Fruit fly (Drosophila melanogaster) whole organism, embryonic: ENCODE data around the gene kirre.

ENCODE experiments used
- ATbp ChIP-seq: fragments of 200-800 bp; sonication (Bioruptor generic); optimal IDR thresholded peaks from 2 replicates; lab custom pipeline; 2017; ENCODE audit warnings: missing biosample characterization, mild to moderate bottlenecking, missing genetic modification characterization, missing genetic modification reagents
- B-H1 ChIP-seq: fragments of 200-800 bp; sonication (Bioruptor generic); IDR thresholded peaks from 3 replicates; pipeline ENCODE4 v1.3.6; 2022; ENCODE audit warnings: missing biosample characterization, missing genetic modification characterization
- CG10543 ChIP-seq: fragments of 200-800 bp; sonication (Bioruptor generic); optimal IDR thresholded peaks from 3 replicates; lab custom pipeline; 2017; ENCODE audit warnings: missing biosample characterization, mild to moderate bottlenecking, missing genetic modification characterization, moderate library complexity
- CG10654 ChIP-seq: fragments of 200-800 bp; sonication (Bioruptor generic); optimal IDR thresholded peaks from 2 replicates; lab custom pipeline; 2016; ENCODE audit warnings: missing biosample characterization, missing genetic modification characterization
- CG11456 ChIP-seq: fragments of 200-800 bp; sonication (Bioruptor generic); IDR thresholded peaks from 3 replicates; pipeline ENCODE4 v1.3.6; 2022; ENCODE audit warnings: missing biosample characterization, missing genetic modification characterization
- CG12219 ChIP-seq: fragments of 200-800 bp; sonication (Bioruptor generic); optimal IDR thresholded peaks from 3 replicates; lab custom pipeline; 2018; ENCODE audit warnings: missing biosample characterization, mild to moderate bottlenecking, missing genetic modification characterization
- CG12659 ChIP-seq: fragments of 200-800 bp; sonication (Bioruptor generic); optimal IDR thresholded peaks from 3 replicates; lab custom pipeline; 2017; ENCODE audit warnings: mild to moderate bottlenecking, missing biosample characterization, missing genetic modification reagents, missing genetic modification characterization
- CG15073 ChIP-seq: fragments of 200-800 bp; sonication (Bioruptor generic); optimal IDR thresholded peaks from 2 replicates; lab custom pipeline; 2016; ENCODE audit warnings: missing biosample characterization, missing genetic modification characterization
- CG1647 ChIP-seq: fragments of 200-800 bp; sonication (Bioruptor generic); optimal IDR thresholded peaks from 3 replicates; lab custom pipeline; 2016; ENCODE audit warnings: missing biosample characterization, missing genetic modification characterization
- CG16863 ChIP-seq: fragments of 200-800 bp; sonication (Bioruptor generic); optimal IDR thresholded peaks from 3 replicates; lab custom pipeline; 2016; ENCODE audit warnings: missing biosample characterization, missing genetic modification characterization
- CG2875 ChIP-seq: fragments of 200-800 bp; sonication (Bioruptor generic); optimal IDR thresholded peaks from 2 replicates; lab custom pipeline; 2017; ENCODE audit warnings: missing biosample characterization, mild to moderate bottlenecking, missing genetic modification characterization, missing genetic modification reagents
- CG30403 ChIP-seq: fragments of 200-800 bp; sonication (Bioruptor generic); optimal IDR thresholded peaks from 3 replicates; lab custom pipeline; 2016; ENCODE audit warnings: missing biosample characterization, missing genetic modification characterization
- CG31365 ChIP-seq: fragments of 200-800 bp; sonication (Bioruptor generic); optimal IDR thresholded peaks from 2 replicates; lab custom pipeline; 2018; ENCODE audit warnings: missing biosample characterization, mild to moderate bottlenecking, missing genetic modification characterization
- CG3163 ChIP-seq: fragments of 200-800 bp; sonication (Bioruptor generic); optimal IDR thresholded peaks from 3 replicates; lab custom pipeline; 2016; ENCODE audit warnings: missing biosample characterization, missing genetic modification characterization
- CG34224 ChIP-seq: fragments of 200-800 bp; sonication (Bioruptor generic); IDR thresholded peaks from 3 replicates; pipeline ENCODE4 v1.3.6; 2022; ENCODE audit warnings: missing biosample characterization, missing genetic modification characterization; ENCODE audit not compliant: partially characterized antibody
- CG4360 ChIP-seq: fragments of 200-800 bp; sonication (Bioruptor generic); IDR thresholded peaks from 2 replicates; pipeline ENCODE4 v1.3.6; 2022; ENCODE audit warnings: missing biosample characterization, missing genetic modification characterization
- CG4707 ChIP-seq: fragments of 200-800 bp; sonication (Bioruptor generic); optimal IDR thresholded peaks from 2 replicates; lab custom pipeline; 2018; ENCODE audit warnings: missing biosample characterization, mild to moderate bottlenecking, missing genetic modification characterization, moderate library complexity
- CG5180 ChIP-seq: fragments of 200-800 bp; sonication (Bioruptor generic); optimal IDR thresholded peaks from 3 replicates; lab custom pipeline; 2017; ENCODE audit warnings: missing biosample characterization, missing genetic modification characterization, mild to moderate bottlenecking, moderate library complexity, missing genetic modification reagents
- CG6254 ChIP-seq: fragments of 200-800 bp; sonication (Bioruptor generic); optimal IDR thresholded peaks from 3 replicates; lab custom pipeline; 2017; ENCODE audit warnings: mild to moderate bottlenecking, missing biosample characterization, missing genetic modification reagents, missing genetic modification characterization
- Camta ChIP-seq: fragments of 200-800 bp; sonication (Bioruptor generic); optimal IDR thresholded peaks from 2 replicates; lab custom pipeline; 2016; ENCODE audit warnings: missing biosample characterization, missing genetic modification characterization
- Eip74EF ChIP-seq, 2 experiments: fragments of 200-800 bp in 1 of 2; fragments of >200 bp in 1 of 2; sonication (Bioruptor generic) in 1 of 2; optimal IDR thresholded peaks; 2 replicates each; lab custom pipeline; 2017 to 2019; ENCODE audit warnings: missing biosample characterization in 2 of 2, missing genetic modification characterization in 2 of 2, mild to moderate bottlenecking in 1 of 2, moderate library complexity in 1 of 2
- H15 ChIP-seq: fragments of 200-800 bp; sonication (Bioruptor generic); IDR thresholded peaks from 3 replicates; pipeline ENCODE4 v1.3.6; 2022; ENCODE audit warnings: missing biosample characterization, missing genetic modification characterization
- HmgD ChIP-seq: fragments of 200-800 bp; sonication (Bioruptor generic); optimal IDR thresholded peaks from 3 replicates; lab custom pipeline; 2016; ENCODE audit warnings: missing biosample characterization, missing genetic modification characterization
- Neu2 ChIP-seq: fragments of 200-800 bp; sonication (Bioruptor generic); optimal IDR thresholded peaks from 3 replicates; lab custom pipeline; 2016; ENCODE audit warnings: missing biosample characterization, missing genetic modification characterization, borderline replicate concordance
- NfI ChIP-seq: fragments of 200-800 bp; sonication (Bioruptor generic); optimal IDR thresholded peaks from 3 replicates; lab custom pipeline; 2018; ENCODE audit warnings: missing biosample characterization, mild to moderate bottlenecking, missing genetic modification characterization, moderate library complexity
- Opbp ChIP-seq: fragments of 200-800 bp; sonication (Bioruptor generic); IDR thresholded peaks from 3 replicates; pipeline ENCODE4 v1.3.6; 2022; ENCODE audit warnings: missing biosample characterization, missing genetic modification characterization; ENCODE audit not compliant: partially characterized antibody
- Ptx1 ChIP-seq: fragments of 200-800 bp; sonication (Bioruptor generic); IDR thresholded peaks from 2 replicates; pipeline ENCODE4 v1.3.6; 2022; ENCODE audit warnings: missing biosample characterization, missing genetic modification characterization
- Tbp ChIP-seq: fragments of >200 bp; optimal IDR thresholded peaks from 2 replicates; lab custom pipeline; 2018; ENCODE audit warnings: missing biosample characterization, missing genetic modification characterization
- ash1 ChIP-seq: fragments of 200-800 bp; sonication (Bioruptor generic); optimal IDR thresholded peaks from 2 replicates; lab custom pipeline; 2018; ENCODE audit warnings: missing biosample characterization, mild to moderate bottlenecking, missing genetic modification characterization
- bab2 ChIP-seq: fragments of 200-800 bp; sonication (Bioruptor generic); optimal IDR thresholded peaks from 2 replicates; lab custom pipeline; 2016; ENCODE audit warnings: missing biosample characterization, missing genetic modification characterization
- bcd ChIP-seq: fragments of 200-800 bp; sonication (Bioruptor generic); optimal IDR thresholded peaks from 2 replicates; lab custom pipeline; 2017; ENCODE audit warnings: missing biosample characterization, mild to moderate bottlenecking, missing genetic modification characterization
- dan ChIP-seq: fragments of 200-800 bp; sonication (Bioruptor generic); IDR thresholded peaks from 2 replicates; pipeline ENCODE4 v1.3.6; 2022; ENCODE audit warnings: missing biosample characterization, missing genetic modification characterization
- gcm ChIP-seq: fragments of 200-800 bp; sonication (Bioruptor generic); optimal IDR thresholded peaks from 2 replicates; lab custom pipeline; 2019; ENCODE audit warnings: missing biosample characterization, mild to moderate bottlenecking, missing genetic modification characterization, moderate library complexity
- gsb-n ChIP-seq: fragments of 200-800 bp; sonication (Bioruptor generic); optimal IDR thresholded peaks from 3 replicates; lab custom pipeline; 2018; ENCODE audit warnings: missing biosample characterization, mild to moderate bottlenecking, missing genetic modification characterization
- gt ChIP-seq: fragments of 200-800 bp; sonication (Bioruptor generic); IDR thresholded peaks from 2 replicates; pipeline ENCODE4 v1.3.6; 2022; ENCODE audit warnings: missing biosample characterization, missing genetic modification characterization
- lola ChIP-seq, 3 experiments: fragments of >200 bp in 2 of 3; fragments of 200-800 bp in 1 of 3; sonication (Bioruptor generic) in 1 of 3; optimal IDR thresholded peaks; 2 replicates each; lab custom pipeline; 2017 to 2019; ENCODE audit warnings: missing biosample characterization in 3 of 3, missing genetic modification characterization in 3 of 3, mild to moderate bottlenecking in 1 of 3, moderate library complexity in 1 of 3
- mld ChIP-seq: fragments of 200-800 bp; sonication (Bioruptor generic); IDR thresholded peaks from 3 replicates; pipeline ENCODE4 v1.3.6; 2022; ENCODE audit warnings: missing biosample characterization, missing genetic modification characterization; ENCODE audit not compliant: partially characterized antibody
- onecut ChIP-seq: fragments of 200-800 bp; sonication (Bioruptor generic); IDR thresholded peaks from 2 replicates; pipeline ENCODE4 v1.3.6; 2022; ENCODE audit warnings: missing biosample characterization, missing genetic modification characterization
- prd ChIP-seq, 3 experiments: fragments of >200 bp in 2 of 3; fragments of 200-800 bp in 1 of 3; sonication (Bioruptor generic) in 1 of 3; optimal IDR thresholded peaks in 2 of 3; IDR thresholded peaks in 1 of 3; 2 replicates in 2 of 3; 3 replicates in 1 of 3; pipeline versions ENCODE4 v1.3.6 to Lab custom; 2017 to 2022; ENCODE audit warnings: missing biosample characterization in 1 of 3, missing genetic modification characterization in 1 of 3
- pzg ChIP-seq: fragments of 200-800 bp; sonication (Bioruptor generic); optimal IDR thresholded peaks from 3 replicates; lab custom pipeline; 2018; ENCODE audit warnings: missing biosample characterization, mild to moderate bottlenecking, missing genetic modification characterization, moderate library complexity
- ranshi ChIP-seq: fragments of 200-800 bp; sonication (Bioruptor generic); IDR thresholded peaks from 2 replicates; pipeline ENCODE4 v1.3.6; 2022; ENCODE audit warnings: missing biosample characterization, missing genetic modification characterization
- rib ChIP-seq: fragments of 200-800 bp; sonication (Bioruptor generic); IDR thresholded peaks from 2 replicates; pipeline ENCODE4 v1.3.6; 2022; ENCODE audit warnings: missing biosample characterization, missing genetic modification characterization
- sc ChIP-seq, 3 experiments: fragments of >200 bp in 2 of 3; fragments of 200-800 bp in 1 of 3; sonication (Bioruptor generic) in 1 of 3; optimal IDR thresholded peaks; 2 replicates in 2 of 3; 3 replicates in 1 of 3; lab custom pipeline; 2017; ENCODE audit warnings: mild to moderate bottlenecking in 1 of 3, missing biosample characterization in 1 of 3, missing genetic modification characterization in 1 of 3, missing genetic modification reagents in 1 of 3
- slp2 ChIP-seq: fragments of 200-800 bp; sonication (Bioruptor generic); optimal IDR thresholded peaks from 2 replicates; lab custom pipeline; 2016; ENCODE audit warnings: missing biosample characterization, missing genetic modification characterization
- sr ChIP-seq: fragments of 200-800 bp; sonication (Bioruptor generic); IDR thresholded peaks from 3 replicates; pipeline ENCODE4 v1.3.6; 2022; ENCODE audit warnings: missing biosample characterization, missing genetic modification characterization
- usp ChIP-seq: fragments of >200 bp; optimal IDR thresholded peaks from 2 replicates; lab custom pipeline; 2017; ENCODE audit warnings: missing biosample characterization, missing genetic modification characterization
- vfl ChIP-seq: fragments of 200-800 bp; sonication (Bioruptor generic); optimal IDR thresholded peaks from 2 replicates; lab custom pipeline; 2016; ENCODE audit warnings: missing biosample characterization, missing genetic modification characterization

kirre gene

dm6 chrX:3162405-3163256 is 422.4 kb downstream of the kirre start:
- TF ChIP-seq gsb-n (tag; lab: Kevin White, UChicago), result peak; percentile 94
- TF ChIP-seq dan, result peak; percentile 82
- TF ChIP-seq CG11456 (GFP tag; lab: Robert Waterston, UW), result peak; percentile 83
- peak; percentile 92 for TF ChIP-seq gcm (GFP tag; lab: Kevin White, UChicago)
- TF ChIP-seq CG4707 (GFP tag; lab: Kevin White, UChicago), result peak; percentile 85
- TF ChIP-seq Opbp, result peak; percentile 47; the same call in 1 of the 3 replicates
- TF ChIP-seq CG31365 (tag; lab: Kevin White, UChicago), result peak; percentile 82
- peak; percentile 82 for TF ChIP-seq CG1647 (GFP tag; lab: Kevin White, UChicago)
- TF ChIP-seq CG34224 (GFP tag; lab: Robert Waterston, UW), result no peak
- peak; percentile 93 for TF ChIP-seq ATbp
- no peak for TF ChIP-seq ash1 (GFP tag; lab: Kevin White, UChicago)
- TF ChIP-seq slp2 (GFP tag; lab: Kevin White, UChicago), result peak; percentile 82
- TF ChIP-seq vfl, result peak; percentile 51
- peak; percentile 90 for TF ChIP-seq CG6254
- TF ChIP-seq Neu2, result peak; percentile 68
- no peak for TF ChIP-seq sc (optimal IDR thresholded peaks at IDR 0.05; lab: Kevin White, UChicago)
- TF ChIP-seq sc (GFP tag; optimal IDR thresholded peaks at IDR 0.05; lab: Kevin White, UChicago), result peak; percentile 88
- peak; percentile 93 for TF ChIP-seq Camta (GFP tag; lab: Kevin White, UChicago)
- no peak for TF ChIP-seq prd (optimal IDR thresholded peaks at IDR 0.05; lab: Kevin White, UChicago)
- peak; percentile 95 for TF ChIP-seq prd (GFP tag; IDR thresholded peaks at IDR 0.05; lab: Robert Waterston, UW)
- peak; percentile 74 for TF ChIP-seq CG10543 (GFP tag; lab: Kevin White, UChicago)
- peak; percentile 88 for TF ChIP-seq NfI
- TF ChIP-seq onecut, result peak; percentile 83
- peak; percentile 89 for TF ChIP-seq B-H1
- peak; percentile 90 for TF ChIP-seq H15 (GFP tag; lab: Robert Waterston, UW)
- TF ChIP-seq ranshi (GFP tag; lab: Robert Waterston, UW), result peak; percentile 89
- peak; percentile 82 for TF ChIP-seq CG5180
- peak; percentile 71 for TF ChIP-seq HmgD (GFP tag; lab: Kevin White, UChicago)
- no peak for TF ChIP-seq mld (GFP tag; lab: Robert Waterston, UW)
- TF ChIP-seq CG3163 (GFP tag; lab: Kevin White, UChicago), result peak; percentile 68
- peak; percentile 85 for TF ChIP-seq CG4360 (GFP tag; lab: Robert Waterston, UW)
- peak; percentile 94 for TF ChIP-seq CG16863 (GFP tag; lab: Kevin White, UChicago)
- peak; percentile 92 for TF ChIP-seq CG2875 (GFP tag; lab: Kevin White, UChicago)
- TF ChIP-seq usp, result no peak
- peak; percentile 74 for TF ChIP-seq CG15073 (GFP tag; lab: Kevin White, UChicago)
- peak; percentile 91 for TF ChIP-seq bab2 (GFP tag; lab: Kevin White, UChicago)
- peak; percentile 72 for TF ChIP-seq gt (GFP tag; lab: Robert Waterston, UW)
- peak; percentile 87 for TF ChIP-seq CG10654
- TF ChIP-seq bcd (GFP tag; lab: Kevin White, UChicago), result peak; percentile 92
- TF ChIP-seq Eip74EF (GFP tag; optimal IDR thresholded peaks at IDR 0.05; lab: Kevin White, UChicago), result peak in 1 of 2 experiments; percentile 89
- peak; percentile 93 for TF ChIP-seq CG12659 (GFP tag; lab: Kevin White, UChicago)
- no peak for TF ChIP-seq rib (GFP tag; lab: Robert Waterston, UW)
- peak; percentile 49 for TF ChIP-seq Tbp (GFP tag; lab: Kevin White, UChicago)
- TF ChIP-seq pzg, result no peak
- peak; percentile 74 for TF ChIP-seq sr (GFP tag; lab: Robert Waterston, UW)
- TF ChIP-seq CG12219 (GFP tag; lab: Kevin White, UChicago), result peak; percentile 95
- TF ChIP-seq lola (GFP tag; optimal IDR thresholded peaks at IDR 0.05; lab: Kevin White, UChicago), result peak in 1 of 3 experiments; percentile 96
- TF ChIP-seq Ptx1, result peak; percentile 93
- TF ChIP-seq CG30403 (GFP tag; lab: Kevin White, UChicago), result peak; percentile 94
